Worm (Caenorhabditis elegans): ENCODE measurements around the gene lips-10.
A peak's percentile ranks its signal among the peaks of the same experiment; 100 is the strongest.

Gene lips-10

DNA sequence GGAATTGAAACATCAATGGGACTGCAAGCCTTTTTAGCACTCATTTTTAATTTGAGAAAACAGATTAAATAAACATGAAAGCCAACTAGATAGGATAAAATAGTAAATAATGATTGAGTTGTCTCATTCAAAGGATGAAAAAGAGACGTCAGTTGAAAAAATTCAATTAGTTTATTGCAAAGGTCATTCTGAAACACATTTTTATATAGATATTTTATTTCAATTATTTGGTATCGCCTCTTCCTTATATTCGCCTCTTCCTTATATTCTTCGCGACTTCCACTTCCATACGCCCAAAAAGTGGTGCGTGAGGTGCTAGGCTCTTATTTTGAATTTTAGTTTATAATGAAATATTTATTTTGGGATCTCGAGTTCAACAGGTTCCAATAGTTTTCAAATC, 4.0 kb upstream of the lips-10 start, which contains the start of gene acp-4:
TSS of gene acp-4 (minus strand) at position 101 of the 400 bp plus-strand sequence.
- TF ChIP-seq hmg-4 (GFP tag; optimal IDR thresholded peaks at IDR 0.05) (no peak), pes-1 (GFP tag; IDR thresholded peaks at IDR 0.05) (no peak), tbx-37 (GFP tag; conservative IDR thresholded peaks at IDR 0.05) (no peak), tbx-11 (GFP tag; IDR thresholded peaks at IDR 0.05) (no peak), B0310.2 (tag; optimal IDR thresholded peaks at IDR 0.05) (no peak), sea-1 (GFP tag; conservative IDR thresholded peaks at IDR 0.05) (no peak)

DNA sequence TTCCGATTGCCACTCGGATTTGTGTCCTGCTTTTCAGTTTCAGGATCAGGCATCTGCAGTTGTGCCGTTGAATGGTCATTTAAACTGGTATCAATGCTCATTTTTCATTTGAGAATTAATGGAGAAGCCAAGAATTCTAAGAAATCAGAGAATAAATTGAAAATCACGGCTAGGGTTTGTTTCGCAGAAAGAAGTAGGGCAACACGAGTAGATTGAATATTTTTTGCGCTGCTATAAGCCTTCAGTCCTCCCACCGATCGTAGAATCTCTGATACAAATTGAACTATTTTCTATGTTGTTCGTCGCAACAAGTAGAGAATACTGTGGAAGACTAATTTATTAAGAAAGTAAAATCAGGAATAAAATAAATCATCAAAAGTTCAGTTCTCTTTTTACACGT, 1.9 kb upstream of the lips-10 start, which contains the start of gene acp-3:
TSS of gene acp-3 (minus strand) at position 101 of the 400 bp plus-strand sequence.
- TF ChIP-seq hmg-4 (GFP tag; optimal IDR thresholded peaks at IDR 0.05) (no peak), B0310.2 (tag; optimal IDR thresholded peaks at IDR 0.05) (no peak), flt-1 (GFP tag; IDR thresholded peaks at IDR 0.05) (no peak), aly-1 (tag; optimal IDR thresholded peaks at IDR 0.05) (no peak)

DNA sequence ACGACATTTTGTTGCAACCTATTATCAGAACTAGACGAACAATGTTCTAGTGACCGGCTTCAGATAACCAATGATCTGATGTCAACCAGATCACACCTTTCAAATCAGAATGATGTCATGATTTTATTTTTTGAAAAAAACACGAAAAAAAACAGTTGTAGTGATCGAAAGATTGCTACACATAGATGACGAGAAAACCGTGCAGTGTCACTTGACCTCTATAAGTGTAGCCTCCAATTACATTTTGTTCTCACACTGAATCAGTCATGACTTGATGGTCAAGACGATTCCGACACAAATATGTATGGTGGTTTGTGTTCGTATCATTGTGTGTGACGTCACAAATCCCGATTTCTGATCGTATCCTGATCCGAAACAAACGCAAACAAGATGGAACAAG, 1.1 kb downstream of the lips-10 start:
- TF ChIP-seq ceh-13 (GFP tag; optimal IDR thresholded peaks at IDR 0.05) (no peak), hnd-1 (tag; optimal IDR thresholded peaks at IDR 0.05) (no peak), tbx-11 (GFP tag; IDR thresholded peaks at IDR 0.05) (no peak), ets-7 (tag; optimal IDR thresholded peaks at IDR 0.05) (no peak), hmbx-1 (tag; optimal IDR thresholded peaks at IDR 0.05) (no peak), B0310.2 (tag; optimal IDR thresholded peaks at IDR 0.05) (no peak), scrt-1 (GFP tag; IDR thresholded peaks at IDR 0.05) (no peak)

ce11 chrII:8440792-8441191, 1.8 kb downstream of the lips-10 start:
- no peak for TF ChIP-seq tbx-11 (GFP tag; IDR thresholded peaks at IDR 0.05)
- TF ChIP-seq hmg-4 (GFP tag; optimal IDR thresholded peaks at IDR 0.05) = no peak
- TF ChIP-seq hnd-1 (tag; optimal IDR thresholded peaks at IDR 0.05) = no peak
- no peak for TF ChIP-seq flt-1 (GFP tag; IDR thresholded peaks at IDR 0.05)
- no peak for TF ChIP-seq F13C5.2 (tag; optimal IDR thresholded peaks at IDR 0.05)
- TF ChIP-seq aly-1 (tag; optimal IDR thresholded peaks at IDR 0.05) = no peak
- TF ChIP-seq ceh-36 (tag; optimal IDR thresholded peaks at IDR 0.05) = no peak
- no peak for TF ChIP-seq scrt-1 (GFP tag; IDR thresholded peaks at IDR 0.05)
- no peak for TF ChIP-seq tbx-37 (GFP tag; conservative IDR thresholded peaks at IDR 0.05)
- no peak for TF ChIP-seq pes-1 (GFP tag; IDR thresholded peaks at IDR 0.05)
- no peak for TF ChIP-seq B0310.2 (tag; optimal IDR thresholded peaks at IDR 0.05)
- TF ChIP-seq sea-1 (GFP tag; conservative IDR thresholded peaks at IDR 0.05) = no peak
- no peak for TF ChIP-seq ceh-13 (GFP tag; optimal IDR thresholded peaks at IDR 0.05)
- no peak for TF ChIP-seq tra-4 (tag; optimal IDR thresholded peaks at IDR 0.05)
- TF ChIP-seq hmbx-1 (tag; optimal IDR thresholded peaks at IDR 0.05) = no peak

- TF ChIP-seq ama-1 (optimal IDR thresholded peaks at IDR 0.05) (no peak), ceh-36 (tag; optimal IDR thresholded peaks at IDR 0.05) (no peak), tbx-37 (GFP tag; conservative IDR thresholded peaks at IDR 0.05) (no peak), pes-1 (GFP tag; IDR thresholded peaks at IDR 0.05) (no peak), F13C5.2 (tag; optimal IDR thresholded peaks at IDR 0.05) (no peak), hmg-4 (GFP tag; optimal IDR thresholded peaks at IDR 0.05) (no peak), hnd-1 (tag; optimal IDR thresholded peaks at IDR 0.05) (no peak), tbx-11 (GFP tag; IDR thresholded peaks at IDR 0.05) (no peak), flt-1 (GFP tag; IDR thresholded peaks at IDR 0.05) (no peak), ets-7 (tag; optimal IDR thresholded peaks at IDR 0.05) (no peak), sea-1 (GFP tag; conservative IDR thresholded peaks at IDR 0.05) (no peak), scrt-1 (GFP tag; IDR thresholded peaks at IDR 0.05) (no peak), B0310.2 (tag; optimal IDR thresholded peaks at IDR 0.05) (no peak), hmbx-1 (tag; optimal IDR thresholded peaks at IDR 0.05) (no peak), tra-4 (tag; optimal IDR thresholded peaks at IDR 0.05) (no peak), ceh-13 (GFP tag; optimal IDR thresholded peaks at IDR 0.05) (no peak), aly-1 (tag; optimal IDR thresholded peaks at IDR 0.05) (no peak)
These were observed 2.6 kb downstream of the lips-10 start for ce11 chrII:8441519-8441918.

- TF ChIP-seq hmg-4 (GFP tag; optimal IDR thresholded peaks at IDR 0.05) (peak; percentile 39), F13C5.2 (tag; optimal IDR thresholded peaks at IDR 0.05) (peak; percentile 59), B0310.2 (tag; optimal IDR thresholded peaks at IDR 0.05) (no peak), scrt-1 (GFP tag; IDR thresholded peaks at IDR 0.05) (no peak), tbx-11 (GFP tag; IDR thresholded peaks at IDR 0.05) (peak; percentile 19; the same call in 1 of the 2 replicates), tbx-37 (GFP tag; conservative IDR thresholded peaks at IDR 0.05) (no peak)
These were observed 3.2 kb downstream of the lips-10 start for ce11 chrII:8442176-8442575.

DNA sequence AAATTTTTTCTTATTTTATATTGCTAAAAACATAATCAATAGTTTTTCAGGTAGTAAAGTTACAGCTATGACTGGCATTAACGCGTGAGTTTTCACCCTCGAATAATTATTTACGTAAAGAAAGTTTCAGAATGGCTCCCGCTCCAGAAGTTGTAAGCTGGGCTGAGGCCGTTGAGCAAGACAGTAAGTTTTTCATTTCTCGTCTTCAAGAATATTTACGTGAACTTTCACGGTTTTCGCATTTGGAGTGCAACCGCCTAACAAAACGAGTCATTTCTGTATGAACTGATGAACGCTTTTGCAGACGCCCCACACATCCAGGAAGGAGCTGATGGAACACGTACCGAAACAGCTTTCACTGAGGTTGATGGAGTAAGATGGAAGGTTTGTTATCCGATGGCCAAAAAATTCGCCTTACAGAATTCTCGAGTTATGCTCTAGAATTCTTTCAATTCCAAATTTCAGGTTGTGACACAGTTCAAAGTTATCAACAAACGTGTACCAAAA, 3.8 kb downstream of the lips-10 start, which contains the start of gene eif-3.G:
TSS of gene eif-3.G (plus strand) at position 51 of the 507 bp plus-strand sequence.
- TF ChIP-seq hmbx-1 (tag; optimal IDR thresholded peaks at IDR 0.05) = no peak
- TF ChIP-seq ets-7 (tag; optimal IDR thresholded peaks at IDR 0.05) = no peak
- no peak for TF ChIP-seq hmg-4 (GFP tag; optimal IDR thresholded peaks at IDR 0.05)
- no peak for TF ChIP-seq pes-1 (GFP tag; IDR thresholded peaks at IDR 0.05)
- TF ChIP-seq F13C5.2 (tag; optimal IDR thresholded peaks at IDR 0.05) = no peak
- no peak for TF ChIP-seq aly-1 (tag; optimal IDR thresholded peaks at IDR 0.05)
- no peak for TF ChIP-seq sea-1 (GFP tag; conservative IDR thresholded peaks at IDR 0.05)
- no peak for TF ChIP-seq hnd-1 (tag; optimal IDR thresholded peaks at IDR 0.05)
- TF ChIP-seq ceh-36 (tag; optimal IDR thresholded peaks at IDR 0.05) = no peak
- TF ChIP-seq tbx-11 (GFP tag; IDR thresholded peaks at IDR 0.05) = no peak
- TF ChIP-seq tra-4 (tag; optimal IDR thresholded peaks at IDR 0.05) = no peak
- no peak for TF ChIP-seq tbx-37 (GFP tag; conservative IDR thresholded peaks at IDR 0.05)
- TF ChIP-seq B0310.2 (tag; optimal IDR thresholded peaks at IDR 0.05) = no peak
- TF ChIP-seq scrt-1 (GFP tag; IDR thresholded peaks at IDR 0.05) = no peak
- no peak for TF ChIP-seq ama-1 (optimal IDR thresholded peaks at IDR 0.05)
- no peak for TF ChIP-seq flt-1 (GFP tag; IDR thresholded peaks at IDR 0.05)

DNA sequence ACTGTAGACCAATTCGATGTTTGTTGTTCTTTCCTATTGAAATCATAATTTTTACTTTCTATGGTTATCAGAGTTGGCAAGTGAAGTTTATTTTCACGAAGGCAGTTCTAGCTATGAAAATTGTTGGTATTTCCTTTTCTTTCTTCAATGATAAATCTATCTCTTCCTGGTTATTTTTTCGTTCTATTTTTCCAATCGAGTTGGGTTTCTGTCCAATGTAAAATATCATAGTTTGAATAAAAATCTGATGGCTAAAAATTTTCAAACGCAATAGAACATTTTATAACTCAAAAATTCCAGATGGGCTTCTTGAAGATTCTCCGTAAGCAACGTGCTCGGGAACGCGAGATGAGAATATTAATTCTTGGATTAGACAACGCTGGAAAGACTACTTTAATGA, 5.0 kb downstream of the lips-10 start, which contains the start of gene evl-20:
TSS of gene evl-20 (plus strand) at position 301 of the 400 bp plus-strand sequence.
- TF ChIP-seq ama-1 (optimal IDR thresholded peaks at IDR 0.05) = no peak
- no peak for TF ChIP-seq hnd-1 (tag; optimal IDR thresholded peaks at IDR 0.05)
- TF ChIP-seq hmbx-1 (tag; optimal IDR thresholded peaks at IDR 0.05) = no peak
- TF ChIP-seq tbx-37 (GFP tag; conservative IDR thresholded peaks at IDR 0.05) = no peak
- no peak for TF ChIP-seq ceh-36 (tag; optimal IDR thresholded peaks at IDR 0.05)
- TF ChIP-seq aly-1 (tag; optimal IDR thresholded peaks at IDR 0.05) = no peak
- no peak for TF ChIP-seq B0310.2 (tag; optimal IDR thresholded peaks at IDR 0.05)
- no peak for TF ChIP-seq ets-7 (tag; optimal IDR thresholded peaks at IDR 0.05)
- no peak for TF ChIP-seq sea-1 (GFP tag; conservative IDR thresholded peaks at IDR 0.05)
- TF ChIP-seq ceh-13 (GFP tag; optimal IDR thresholded peaks at IDR 0.05) = no peak
- no peak for TF ChIP-seq flt-1 (GFP tag; IDR thresholded peaks at IDR 0.05)
- TF ChIP-seq hmg-4 (GFP tag; optimal IDR thresholded peaks at IDR 0.05) = no peak
